Fruit fly (Drosophila melanogaster): ENCODE measurements around the gene Cyp313a1.
A peak's percentile ranks its signal among the peaks of the same experiment; 100 is the strongest.

DNA sequence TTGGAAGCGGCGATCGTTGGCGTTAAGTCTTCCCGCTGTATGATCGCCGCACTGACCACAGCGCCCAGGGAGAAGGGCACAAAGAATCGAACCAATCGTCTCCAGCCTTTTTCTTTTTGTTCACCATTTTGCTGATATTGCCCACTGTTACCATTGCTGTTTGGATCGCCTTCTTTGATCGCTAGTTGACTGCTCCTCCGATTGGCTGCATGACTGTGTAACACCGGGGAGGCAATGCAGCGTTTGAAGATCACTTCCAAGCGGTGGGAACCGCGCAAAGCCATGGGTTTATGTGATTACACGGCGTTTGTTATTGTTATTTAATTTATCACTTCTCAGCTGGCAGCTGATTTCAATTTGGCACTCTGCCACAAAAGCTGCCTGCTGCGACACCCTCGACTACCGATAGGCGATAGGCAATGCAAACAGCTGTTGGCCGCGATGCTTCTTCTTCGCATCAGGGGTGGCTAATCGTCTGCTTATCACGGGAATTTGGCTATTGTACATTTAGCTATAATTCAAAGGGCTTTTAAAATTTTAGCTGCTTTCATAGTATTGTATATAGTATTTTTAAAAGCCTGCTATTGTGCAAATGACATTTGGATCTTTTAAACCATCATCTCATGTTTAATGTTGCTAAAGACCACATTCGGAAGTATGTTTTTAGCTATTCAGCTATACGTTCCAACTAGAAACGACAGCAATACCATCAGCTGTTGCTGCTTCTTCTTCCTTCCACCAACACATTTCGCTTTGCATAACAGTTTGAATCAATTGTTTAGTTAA is 9.5 kb upstream of the Cyp313a1 start, which contains the start of the genes HtrA2 and mRpL11:
- TF ChIP-seq CG8478 (optimal IDR thresholded peaks at IDR 0.05) (no peak), CTCF (optimal IDR thresholded peaks at IDR 0.05) (peak; percentile 7 to 16)

All from S2 (cell line).